Worm (Caenorhabditis elegans) whole organism, L4/young adult: ENCODE results near the gene btb-9.

ENCODE experiments used
- W03F9.2 ChIP-seq: fragments of 150-350 bp; optimal IDR thresholded peaks from 2 replicates; lab custom pipeline; 2014; ENCODE audit warnings: missing biosample characterization, missing genetic modification characterization
- dao-5 ChIP-seq: sonication (generic microtip); optimal IDR thresholded peaks from 2 replicates; lab custom pipeline; 2016; ENCODE audit warnings: missing genotype, missing genetic modification characterization, moderate library complexity, missing compliant biosample characterization
- him-1 ChIP-seq: sonication (generic microtip); optimal IDR thresholded peaks from 2 replicates; lab custom pipeline; 2016; ENCODE audit warnings: missing genotype, missing genetic modification reagents, missing genetic modification characterization, missing compliant biosample characterization

DNA sequence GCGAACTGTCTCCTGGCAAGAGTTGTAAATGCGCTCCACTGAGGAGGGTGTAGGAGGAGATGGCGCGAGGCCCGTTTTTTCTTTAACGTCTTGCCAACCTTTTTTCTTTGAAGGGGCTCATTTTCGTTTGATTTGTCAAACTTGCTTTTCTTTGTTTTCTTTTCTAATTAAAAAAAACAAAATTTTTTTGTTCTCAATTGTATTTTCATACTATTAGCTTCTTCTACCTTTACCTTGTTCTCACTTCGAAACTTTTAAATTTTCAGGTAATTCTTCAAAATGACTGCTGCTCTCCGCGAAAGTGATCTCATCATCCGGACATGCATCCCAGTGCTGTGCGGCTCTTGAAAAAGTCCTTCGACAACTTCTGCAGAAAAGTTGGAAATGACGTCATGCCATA is 18.3 kb upstream of the btb-9 start, which contains the start of gene fbxa-184:
- TF ChIP-seq dao-5 (no peak), W03F9.2 (tag; lab: Kevin White, UChicago) (no peak), him-1 (no peak)
